Worm (Caenorhabditis elegans): Measurements from ENCODE around the gene nep-2.
"Not testable (repeated sequence)": the region's sequence is repeated elsewhere in the genome, so short reads cannot be mapped to it uniquely, and the experiment has no call there.

Gene nep-2

DNA sequence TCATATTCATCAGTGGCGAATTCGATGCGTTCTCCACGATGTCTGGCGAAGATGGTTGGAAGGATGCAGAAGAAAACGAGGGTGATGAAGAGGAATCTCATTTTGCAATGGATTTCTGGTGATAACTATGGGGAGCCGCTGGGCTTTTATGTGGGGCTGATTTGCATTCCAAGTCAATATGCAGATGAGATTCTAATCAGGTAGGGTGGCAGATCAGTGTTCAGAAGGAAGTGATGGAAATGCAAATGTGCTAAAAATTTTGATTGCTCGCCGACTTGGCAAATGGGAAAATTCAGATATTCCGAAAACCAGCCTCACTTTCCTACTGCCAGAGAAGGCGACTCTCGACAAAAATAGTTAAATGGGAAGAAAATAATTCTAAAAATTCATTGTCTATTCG lies 35.5 kb downstream of the nep-2 start, which contains the start of gene nspf-3:
Gene nspf-3 (minus strand): TSS at position 101 of the 400 bp plus-strand sequence.
- TF ChIP-seq ama-1 (optimal IDR thresholded peaks at IDR 0.05) (no peak), skn-1 (tag; optimal IDR thresholded peaks at IDR 0.05) (no peak), crh-2 (tag; optimal IDR thresholded peaks at IDR 0.05) (no peak), ZK546.5 (tag; optimal IDR thresholded peaks at IDR 0.05) (no peak), lin-11 (tag; optimal IDR thresholded peaks at IDR 0.05) (no peak), nhr-77 (tag; optimal IDR thresholded peaks at IDR 0.05) (no peak), blmp-1 (tag; optimal IDR thresholded peaks at IDR 0.05; ENCODE audit: insufficient read depth) (no peak), unc-39 (tag; optimal IDR thresholded peaks at IDR 0.05) (no peak), ztf-11 (tag; optimal IDR thresholded peaks at IDR 0.05) (no peak), nhr-129 (tag; optimal IDR thresholded peaks at IDR 0.05) (no peak), ceh-16 (tag; optimal IDR thresholded peaks at IDR 0.05) (no peak), lsy-2 (tag; optimal IDR thresholded peaks at IDR 0.05) (no peak), nhr-23 (tag; optimal IDR thresholded peaks at IDR 0.05) (no peak), lin-13 (GFP tag; optimal IDR thresholded peaks at IDR 0.05) (no peak), elt-1 (tag; optimal IDR thresholded peaks at IDR 0.05) (no peak), nhr-11 (tag; optimal IDR thresholded peaks at IDR 0.05) (no peak), alr-1 (tag; optimal IDR thresholded peaks at IDR 0.05) (no peak), C34F6.9 (tag; optimal IDR thresholded peaks at IDR 0.05) (no peak), Y55F3AM.14 (GFP tag; optimal IDR thresholded peaks at IDR 0.05) (no peak), sem-4 (tag; optimal IDR thresholded peaks at IDR 0.05) (no peak)

DNA sequence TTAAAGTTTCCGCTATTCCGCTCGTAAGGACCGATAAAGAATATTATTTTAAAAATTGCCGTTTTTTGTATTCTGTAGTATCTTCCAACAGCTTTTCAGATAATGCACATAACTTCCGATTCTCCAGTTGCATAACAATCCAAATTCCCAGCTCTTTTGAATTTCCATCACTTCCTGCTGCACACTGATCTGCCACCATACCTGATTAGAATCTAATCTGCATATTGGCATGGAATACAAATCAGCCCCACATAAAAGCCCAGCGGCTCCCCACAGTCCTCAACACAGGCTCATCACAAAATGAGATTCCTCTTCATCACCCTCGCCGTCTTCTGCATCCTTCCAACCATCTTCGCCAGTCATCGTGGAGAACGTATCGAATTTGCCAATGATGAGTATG lies 36.9 kb downstream of the nep-2 start, which contains the start of gene nspf-2:
Gene nspf-2 (plus strand): TSS at position 301 of the 400 bp plus-strand sequence.
- not testable (repeated sequence) for TF ChIP-seq aly-2 (tag; optimal IDR thresholded peaks at IDR 0.05); sma-9 (GFP tag; optimal IDR thresholded peaks at IDR 0.05); sma-9 (tag; optimal IDR thresholded peaks at IDR 0.05); nhr-129 (tag; optimal IDR thresholded peaks at IDR 0.05)

DNA sequence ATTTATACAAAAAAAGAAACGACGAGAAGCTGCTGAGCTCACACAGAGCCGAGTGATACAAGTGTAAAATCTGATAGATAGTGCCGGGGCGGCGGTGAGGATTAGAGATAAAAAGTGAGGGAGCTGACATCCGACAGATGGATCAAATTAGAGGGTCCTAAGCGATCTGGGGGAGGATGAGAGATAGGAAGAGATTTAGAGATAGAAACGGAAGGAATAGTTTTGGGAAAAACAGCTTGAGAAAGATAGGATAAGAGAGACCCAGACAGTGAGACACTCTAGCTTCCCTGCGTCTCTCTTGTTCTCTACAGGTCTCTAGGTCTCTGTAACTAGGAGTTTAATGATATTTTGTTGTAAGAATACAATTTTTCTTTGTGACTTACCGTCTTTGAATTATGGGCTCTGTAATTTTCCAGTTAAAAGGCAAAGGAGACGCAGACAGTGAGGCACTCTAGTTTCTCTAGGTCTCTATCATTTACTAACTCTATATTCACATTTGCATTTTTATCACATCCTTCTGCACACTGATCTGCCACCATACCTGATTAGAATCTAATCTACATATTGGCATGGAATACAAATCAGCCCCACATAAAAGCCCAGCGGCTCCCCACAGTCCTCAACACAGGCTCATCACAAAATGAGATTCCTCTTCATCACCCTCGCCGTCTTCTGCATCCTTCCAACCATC lies 38.4 kb downstream of the nep-2 start, which contains the start of the genes sup-9 and nspf-1:
Gene sup-9 (minus strand): TSS at position 43 of the 691 bp plus-strand sequence.
Gene nspf-1 (plus strand): TSS at position 641 of the 691 bp plus-strand sequence.
- TF ChIP-seq skn-1 (tag; optimal IDR thresholded peaks at IDR 0.05) = no peak
- TF ChIP-seq nhr-129 (tag; optimal IDR thresholded peaks at IDR 0.05) = no peak
- TF ChIP-seq sma-9 (GFP tag; optimal IDR thresholded peaks at IDR 0.05) = peak; percentile 49
- TF ChIP-seq sma-9 (tag; optimal IDR thresholded peaks at IDR 0.05) = no peak
- no peak for TF ChIP-seq mab-5 (tag; optimal IDR thresholded peaks at IDR 0.05)
- no peak for TF ChIP-seq nhr-21 (tag; optimal IDR thresholded peaks at IDR 0.05)
- TF ChIP-seq unc-39 (tag; optimal IDR thresholded peaks at IDR 0.05) = no peak
- TF ChIP-seq lin-13 (GFP tag; optimal IDR thresholded peaks at IDR 0.05) = peak; percentile 59
- TF ChIP-seq sma-3 (GFP tag; optimal IDR thresholded peaks at IDR 0.05) = no peak
- TF ChIP-seq dmd-4 (tag; optimal IDR thresholded peaks at IDR 0.05) = no peak
- TF ChIP-seq nhr-12 (tag; optimal IDR thresholded peaks at IDR 0.05) = no peak
- no peak for TF ChIP-seq ztf-11 (tag; optimal IDR thresholded peaks at IDR 0.05)
- TF ChIP-seq unc-55 (GFP tag; optimal IDR thresholded peaks at IDR 0.05) = no peak
- no peak for TF ChIP-seq R02D3.7 (tag; optimal IDR thresholded peaks at IDR 0.05)
- no peak for TF ChIP-seq unc-62 (GFP tag; optimal IDR thresholded peaks at IDR 0.05)
- TF ChIP-seq sem-4 (tag; optimal IDR thresholded peaks at IDR 0.05) = peak; percentile 24
- no peak for TF ChIP-seq crh-2 (tag; optimal IDR thresholded peaks at IDR 0.05)
- TF ChIP-seq snpc-4 (tag; optimal IDR thresholded peaks at IDR 0.05) = no peak
- TF ChIP-seq fos-1 (tag; optimal IDR thresholded peaks at IDR 0.05) = no peak
- TF ChIP-seq ceh-82 (tag; optimal IDR thresholded peaks at IDR 0.05) = no peak
- TF ChIP-seq blmp-1 (tag; optimal IDR thresholded peaks at IDR 0.05; ENCODE audit: insufficient read depth) = no peak
- TF ChIP-seq F13H6.1 (tag; optimal IDR thresholded peaks at IDR 0.05) = peak; percentile 44
- TF ChIP-seq mbf-1 (tag; optimal IDR thresholded peaks at IDR 0.05) = no peak
- no peak for TF ChIP-seq peb-1 (tag; optimal IDR thresholded peaks at IDR 0.05)
- TF ChIP-seq nhr-77 (tag; optimal IDR thresholded peaks at IDR 0.05) = no peak
- TF ChIP-seq nhr-25 (tag; optimal IDR thresholded peaks at IDR 0.05) = no peak
- TF ChIP-seq nhr-6 (tag; optimal IDR thresholded peaks at IDR 0.05) = no peak
- no peak for TF ChIP-seq ama-1 (optimal IDR thresholded peaks at IDR 0.05)
- TF ChIP-seq nhr-10 (tag; optimal IDR thresholded peaks at IDR 0.05) = no peak
- no peak for TF ChIP-seq lin-39 (tag; optimal IDR thresholded peaks at IDR 0.05)
- no peak for TF ChIP-seq ztf-4 (tag; optimal IDR thresholded peaks at IDR 0.05)
- TF ChIP-seq nhr-237 (tag; optimal IDR thresholded peaks at IDR 0.05) = no peak
- TF ChIP-seq elt-3 (tag; optimal IDR thresholded peaks at IDR 0.05) = no peak
- TF ChIP-seq aly-2 (tag; optimal IDR thresholded peaks at IDR 0.05) = no peak
- TF ChIP-seq zag-1 (tag; optimal IDR thresholded peaks at IDR 0.05) = no peak
- no peak for TF ChIP-seq elt-1 (tag; optimal IDR thresholded peaks at IDR 0.05)
- no peak for TF ChIP-seq lin-11 (tag; optimal IDR thresholded peaks at IDR 0.05)
- no peak for TF ChIP-seq ceh-16 (tag; optimal IDR thresholded peaks at IDR 0.05)
- TF ChIP-seq mdl-1 (tag; optimal IDR thresholded peaks at IDR 0.05) = no peak
- peak; percentile 26 for TF ChIP-seq C34F6.9 (tag; optimal IDR thresholded peaks at IDR 0.05)
- TF ChIP-seq nhr-23 (tag; optimal IDR thresholded peaks at IDR 0.05) = no peak
- no peak for TF ChIP-seq Y55F3AM.14 (GFP tag; optimal IDR thresholded peaks at IDR 0.05)
- TF ChIP-seq lsy-2 (tag; optimal IDR thresholded peaks at IDR 0.05) = peak in 1 of 2 experiments; percentile 28
- TF ChIP-seq alr-1 (tag; optimal IDR thresholded peaks at IDR 0.05) = no peak
- no peak for TF ChIP-seq gmeb-1 (tag; optimal IDR thresholded peaks at IDR 0.05)
